Fruit fly (Drosophila melanogaster): Measurements from ENCODE around the gene CG31248.

Gene CG31248

dm6 chr3R:7159615-7160014, 30.5 kb downstream of the CG31248 start:
- TF ChIP-seq lola (GFP tag; optimal IDR thresholded peaks at IDR 0.05): no peak
- TF ChIP-seq psq (GFP tag; optimal IDR thresholded peaks at IDR 0.05): no peak
- no peak for TF ChIP-seq N (GFP tag; optimal IDR thresholded peaks at IDR 0.05)
- no peak for TF ChIP-seq dsf (GFP tag; optimal IDR thresholded peaks at IDR 0.05; ENCODE audit: borderline replicate concordance)
- TF ChIP-seq Abd-B (GFP tag; optimal IDR thresholded peaks at IDR 0.05): no peak
- TF ChIP-seq woc (GFP tag; optimal IDR thresholded peaks at IDR 0.05): no peak
- TF ChIP-seq dl (GFP tag; optimal IDR thresholded peaks at IDR 0.05; ENCODE audit: insufficient read depth in 1 of 2, partially characterized antibody in 2 of 2): no peak
- no peak for TF ChIP-seq sv (GFP tag; optimal IDR thresholded peaks at IDR 0.05)
- TF ChIP-seq Dif (GFP tag; optimal IDR thresholded peaks at IDR 0.05; ENCODE audit: partially characterized antibody): no peak
- no peak for TF ChIP-seq rgr (GFP tag; optimal IDR thresholded peaks at IDR 0.05)
- no peak for TF ChIP-seq Vsx2 (GFP tag; optimal IDR thresholded peaks at IDR 0.05; ENCODE audit: partially characterized antibody)

- TF ChIP-seq br (GFP tag; optimal IDR thresholded peaks at IDR 0.05): peak; percentile 9
- TF ChIP-seq brk (GFP tag; optimal IDR thresholded peaks at IDR 0.05): no peak
- no peak for TF ChIP-seq Myc (optimal IDR thresholded peaks at IDR 0.05)
- TF ChIP-seq dl (GFP tag; optimal IDR thresholded peaks at IDR 0.05; ENCODE audit: insufficient read depth in 1 of 2, partially characterized antibody in 2 of 2): peak in 1 of 2 experiments; percentile 58
- TF ChIP-seq Jra (GFP tag; optimal IDR thresholded peaks at IDR 0.05): no peak
- no peak for TF ChIP-seq N (GFP tag; optimal IDR thresholded peaks at IDR 0.05)
- peak; percentile 32 for TF ChIP-seq Dif (GFP tag; optimal IDR thresholded peaks at IDR 0.05; ENCODE audit: partially characterized antibody)
- no peak for TF ChIP-seq Abd-B (GFP tag; optimal IDR thresholded peaks at IDR 0.05)
- no peak for TF ChIP-seq dmrt93B (GFP tag; optimal IDR thresholded peaks at IDR 0.05)
- no peak for TF ChIP-seq psq (GFP tag; optimal IDR thresholded peaks at IDR 0.05)
- peak; percentile 2 for TF ChIP-seq h (GFP tag; optimal IDR thresholded peaks at IDR 0.05)
- no peak for TF ChIP-seq Rel (GFP tag; optimal IDR thresholded peaks at IDR 0.05)
- TF ChIP-seq Rel (tag; optimal IDR thresholded peaks at IDR 0.05): peak; percentile 13
- TF ChIP-seq GATAd (GFP tag; optimal IDR thresholded peaks at IDR 0.05): no peak
- no peak for TF ChIP-seq HLH106 (tag; optimal IDR thresholded peaks at IDR 0.05)
- no peak for TF ChIP-seq lola (GFP tag; optimal IDR thresholded peaks at IDR 0.05)
- TF ChIP-seq Hnf4 (GFP tag; optimal IDR thresholded peaks at IDR 0.05): no peak
- no peak for TF ChIP-seq Dfd (GFP tag; optimal IDR thresholded peaks at IDR 0.05)
- peak; percentile 69 for TF ChIP-seq Vsx2 (GFP tag; optimal IDR thresholded peaks at IDR 0.05; ENCODE audit: partially characterized antibody)
- no peak for TF ChIP-seq OdsH (GFP tag; optimal IDR thresholded peaks at IDR 0.05)
- no peak for TF ChIP-seq sage (GFP tag; optimal IDR thresholded peaks at IDR 0.05)
- TF ChIP-seq rgr (GFP tag; optimal IDR thresholded peaks at IDR 0.05): no peak
- peak; percentile 62 for TF ChIP-seq CrebA (GFP tag; optimal IDR thresholded peaks at IDR 0.05; ENCODE audit: borderline replicate concordance)
- TF ChIP-seq ey (GFP tag; optimal IDR thresholded peaks at IDR 0.05): no peak
- TF ChIP-seq fru (GFP tag; optimal IDR thresholded peaks at IDR 0.05): peak; percentile 18
- no peak for TF ChIP-seq pan (optimal IDR thresholded peaks at IDR 0.05)
- TF ChIP-seq woc (GFP tag; optimal IDR thresholded peaks at IDR 0.05): no peak
- no peak for TF ChIP-seq tai (GFP tag; optimal IDR thresholded peaks at IDR 0.05)
- no peak for TF ChIP-seq usp (GFP tag; optimal IDR thresholded peaks at IDR 0.05)
- no peak for TF ChIP-seq sv (GFP tag; optimal IDR thresholded peaks at IDR 0.05)
- TF ChIP-seq jim (GFP tag; optimal IDR thresholded peaks at IDR 0.05): no peak
- no peak for TF ChIP-seq foxo (GFP tag; optimal IDR thresholded peaks at IDR 0.05)
- no peak for TF ChIP-seq CG32264 (GFP tag; optimal IDR thresholded peaks at IDR 0.05)
- peak; percentile 22 for TF ChIP-seq Sp1 (GFP tag; optimal IDR thresholded peaks at IDR 0.05)
- no peak for TF ChIP-seq Hr78 (GFP tag; optimal IDR thresholded peaks at IDR 0.05)
- TF ChIP-seq Mio (GFP tag; optimal IDR thresholded peaks at IDR 0.05): no peak
- TF ChIP-seq Hr83 (GFP tag; optimal IDR thresholded peaks at IDR 0.05; ENCODE audit: poor library complexity, severe bottlenecking): no peak
- no peak for TF ChIP-seq CG9705 (GFP tag; optimal IDR thresholded peaks at IDR 0.05)
- TF ChIP-seq dsf (GFP tag; optimal IDR thresholded peaks at IDR 0.05; ENCODE audit: borderline replicate concordance): no peak
These were observed 33.5 kb downstream of the CG31248 start, which contains the start of gene sas for dm6 chr3R:7162356-7163289. Gene sas, plus strand, starts transcription at chr3R:7162808.

Measured in whole organism, wandering third instar larva.